Worm (Caenorhabditis elegans) whole organism, L2 larva: ENCODE results near the gene aptf-3.

Experiments
- C34F6.9 ChIP-seq: fragments of 150-350 bp; optimal IDR thresholded peaks from 2 replicates; lab custom pipeline; 2014; ENCODE audit warnings: missing biosample characterization, missing genetic modification characterization
- F13H6.1 ChIP-seq: sonication (generic microtip); optimal IDR thresholded peaks from 2 replicates; lab custom pipeline; 2016; ENCODE audit warnings: missing genetic modification characterization, missing compliant biosample characterization
- Y55F3AM.14 ChIP-seq: fragments of 200-800 bp; sonication (Bioruptor generic); optimal IDR thresholded peaks from 2 replicates; lab custom pipeline; 2018; ENCODE audit warnings: mild to moderate bottlenecking, missing genetic modification characterization, missing compliant biosample characterization
- alr-1 ChIP-seq: fragments of 150-350 bp; optimal IDR thresholded peaks from 2 replicates; lab custom pipeline; 2014; ENCODE audit warnings: missing biosample characterization, missing genetic modification characterization
- aly-2 ChIP-seq: fragments of 150-350 bp; optimal IDR thresholded peaks from 2 replicates; lab custom pipeline; 2014; ENCODE audit warnings: missing biosample characterization, missing genetic modification characterization
- ama-1 ChIP-seq: fragments of 150-350 bp; optimal IDR thresholded peaks from 2 replicates; lab custom pipeline; 2018; ENCODE audit warnings: inconsistent platforms
- blmp-1 ChIP-seq: sonication (generic microtip); optimal IDR thresholded peaks from 2 replicates; lab custom pipeline; 2017; ENCODE audit warnings: missing genetic modification characterization, mild to moderate bottlenecking, missing compliant biosample characterization, antibody characterized with exemption, moderate library complexity; ENCODE audit not compliant: insufficient read depth
- crh-2 ChIP-seq: sonication (generic microtip); optimal IDR thresholded peaks from 2 replicates; lab custom pipeline; 2017; ENCODE audit warnings: missing biosample characterization, missing genetic modification characterization
- dmd-4 ChIP-seq: sonication (generic microtip); optimal IDR thresholded peaks from 2 replicates; lab custom pipeline; 2017; ENCODE audit warnings: missing biosample characterization, missing genetic modification characterization
- egl-27 ChIP-seq: sonication (generic microtip); optimal IDR thresholded peaks from 3 replicates; lab custom pipeline; 2017; ENCODE audit warnings: missing biosample characterization, missing genetic modification reagents, missing genetic modification characterization
- elt-1 ChIP-seq: fragments of 150-350 bp; optimal IDR thresholded peaks from 2 replicates; lab custom pipeline; 2014; ENCODE audit warnings: missing biosample characterization, missing genetic modification characterization
- elt-3 ChIP-seq: sonication (generic microtip); optimal IDR thresholded peaks from 2 replicates; lab custom pipeline; 2017; ENCODE audit warnings: missing biosample characterization, missing genetic modification characterization
- fos-1 ChIP-seq: fragments of 150-350 bp; optimal IDR thresholded peaks from 2 replicates; lab custom pipeline; 2014; ENCODE audit warnings: missing biosample characterization, missing genetic modification characterization
- gmeb-1 ChIP-seq: fragments of 150-350 bp; optimal IDR thresholded peaks from 2 replicates; lab custom pipeline; 2014; ENCODE audit warnings: missing biosample characterization, missing genetic modification characterization
- lin-11 ChIP-seq: fragments of 150-350 bp; sonication (generic microtip); optimal IDR thresholded peaks from 2 replicates; lab custom pipeline; 2014; ENCODE audit warnings: missing biosample characterization, missing genetic modification characterization, inconsistent platforms, mixed read lengths
- lsy-2 ChIP-seq, 2 experiments: fragments of 150-350 bp in 1 of 2; sonication (generic microtip) in 1 of 2; optimal IDR thresholded peaks; 2 replicates each; lab custom pipeline; 2014 to 2017; ENCODE audit warnings: missing biosample characterization in 2 of 2, missing genetic modification characterization in 2 of 2
- mdl-1 ChIP-seq, 2 experiments: fragments of 150-350 bp in 1 of 2; sonication (generic microtip) in 1 of 2; optimal IDR thresholded peaks; 2 replicates each; lab custom pipeline; 2017; ENCODE audit warnings: missing biosample characterization in 2 of 2, missing genetic modification characterization in 2 of 2
- nhr-10 ChIP-seq: sonication (generic microtip); optimal IDR thresholded peaks from 2 replicates; lab custom pipeline; 2017; ENCODE audit warnings: missing biosample characterization, missing genetic modification characterization
- nhr-11 ChIP-seq: fragments of 150-350 bp; optimal IDR thresholded peaks from 2 replicates; lab custom pipeline; 2014; ENCODE audit warnings: missing biosample characterization, missing genetic modification characterization
- nhr-12 ChIP-seq: fragments of 150-350 bp; optimal IDR thresholded peaks from 2 replicates; lab custom pipeline; 2014; ENCODE audit warnings: missing biosample characterization, missing genetic modification characterization
- nhr-129 ChIP-seq: fragments of 150-350 bp; optimal IDR thresholded peaks from 2 replicates; lab custom pipeline; 2014; ENCODE audit warnings: missing biosample characterization, missing genetic modification characterization
- nhr-23 ChIP-seq: fragments of 150-350 bp; optimal IDR thresholded peaks from 2 replicates; lab custom pipeline; 2014; ENCODE audit warnings: missing biosample characterization, missing genetic modification reagents, missing genetic modification characterization
- nhr-237 ChIP-seq: fragments of 150-350 bp; optimal IDR thresholded peaks from 2 replicates; lab custom pipeline; 2014; ENCODE audit warnings: missing biosample characterization, missing genetic modification characterization
- nhr-25 ChIP-seq: fragments of 150-350 bp; sonication (generic microtip); optimal IDR thresholded peaks from 3 replicates; lab custom pipeline; 2014; ENCODE audit warnings: missing biosample characterization, missing genetic modification characterization
- nhr-6 ChIP-seq: fragments of 150-350 bp; optimal IDR thresholded peaks from 2 replicates; lab custom pipeline; 2014; ENCODE audit warnings: missing biosample characterization, missing genetic modification characterization
- nhr-77 ChIP-seq: fragments of 150-350 bp; optimal IDR thresholded peaks from 2 replicates; lab custom pipeline; 2014; ENCODE audit warnings: missing biosample characterization, missing genetic modification characterization
- peb-1 ChIP-seq: fragments of 150-350 bp; optimal IDR thresholded peaks from 2 replicates; lab custom pipeline; 2014; ENCODE audit warnings: missing biosample characterization, missing genetic modification characterization
- sem-4 ChIP-seq: fragments of 150-350 bp; optimal IDR thresholded peaks from 2 replicates; lab custom pipeline; 2014; ENCODE audit warnings: missing biosample characterization, missing genetic modification reagents, missing genetic modification characterization
- skn-1 ChIP-seq: sonication (generic microtip); optimal IDR thresholded peaks from 2 replicates; lab custom pipeline; 2017; ENCODE audit warnings: missing biosample characterization, missing genetic modification characterization
- sma-3 ChIP-seq: sonication (generic microtip); optimal IDR thresholded peaks from 2 replicates; lab custom pipeline; 2016; ENCODE audit warnings: missing genetic modification reagents, missing genetic modification characterization, missing compliant biosample characterization
- sma-9 ChIP-seq, 2 experiments: fragments of 150-350 bp in 1 of 2; sonication (generic microtip) in 1 of 2; optimal IDR thresholded peaks; 2 replicates each; lab custom pipeline; 2014 to 2016; ENCODE audit warnings: missing genetic modification characterization in 2 of 2, mild to moderate bottlenecking in 1 of 2, missing biosample characterization in 1 of 2, missing compliant biosample characterization in 1 of 2, missing genetic modification reagents in 1 of 2, moderate library complexity in 1 of 2
- unc-39 ChIP-seq: fragments of 150-350 bp; optimal IDR thresholded peaks from 2 replicates; lab custom pipeline; 2014; ENCODE audit warnings: missing biosample characterization, missing genetic modification characterization
- unc-62 ChIP-seq: fragments of 150-350 bp; optimal IDR thresholded peaks from 2 replicates; lab custom pipeline; 2014; ENCODE audit warnings: missing biosample characterization, missing genetic modification reagents, missing genetic modification characterization
- zag-1 ChIP-seq: fragments of 150-350 bp; optimal IDR thresholded peaks from 2 replicates; lab custom pipeline; 2014; ENCODE audit warnings: missing biosample characterization, missing genetic modification characterization
- ztf-1 ChIP-seq: fragments of 200-800 bp; sonication (Bioruptor generic); conservative IDR thresholded peaks from 2 replicates; pipeline ENCODE4 v1.3.6; 2022; ENCODE audit warnings: missing genetic modification characterization, missing compliant biosample characterization
- ztf-4 ChIP-seq: fragments of 150-350 bp; optimal IDR thresholded peaks from 2 replicates; lab custom pipeline; 2014; ENCODE audit warnings: missing biosample characterization, missing genetic modification characterization

Gene aptf-3

DNA sequence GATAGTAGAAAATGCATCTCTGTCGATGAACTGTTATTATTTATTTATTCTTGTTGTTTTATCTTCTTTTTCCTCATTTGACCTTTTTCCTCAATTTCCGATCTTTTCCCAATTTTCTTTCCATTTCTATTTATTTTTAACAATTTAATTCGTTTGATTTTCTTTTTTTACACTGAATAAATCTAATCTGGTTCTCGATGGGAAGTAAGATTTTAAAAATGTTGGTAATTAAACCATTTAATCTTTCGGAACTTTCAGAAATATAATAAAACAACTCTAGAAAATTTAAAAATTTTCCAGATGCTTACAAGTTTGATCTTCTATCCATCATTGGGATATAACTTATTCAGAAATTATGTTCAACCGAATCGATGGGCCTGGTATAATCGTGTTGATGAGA, 12.6 kb downstream of the aptf-3 start, which contains the start of gene F28C6.8:
Gene F28C6.8 (plus strand): TSS at position 301 of the 400 bp plus-strand sequence.
- TF ChIP-seq nhr-11 (tag; lab: Kevin White, UChicago) (no peak), blmp-1 (tag; lab: Kevin White, UChicago) (no peak), ama-1 (lab: Kevin White, UChicago) (no peak), sem-4 (tag; lab: Kevin White, UChicago) (no peak), nhr-12 (tag; lab: Kevin White, UChicago) (no peak), skn-1 (tag; lab: Kevin White, UChicago) (no peak), nhr-23 (tag; lab: Kevin White, UChicago) (no peak), lin-11 (tag; lab: Kevin White, UChicago) (no peak)

DNA sequence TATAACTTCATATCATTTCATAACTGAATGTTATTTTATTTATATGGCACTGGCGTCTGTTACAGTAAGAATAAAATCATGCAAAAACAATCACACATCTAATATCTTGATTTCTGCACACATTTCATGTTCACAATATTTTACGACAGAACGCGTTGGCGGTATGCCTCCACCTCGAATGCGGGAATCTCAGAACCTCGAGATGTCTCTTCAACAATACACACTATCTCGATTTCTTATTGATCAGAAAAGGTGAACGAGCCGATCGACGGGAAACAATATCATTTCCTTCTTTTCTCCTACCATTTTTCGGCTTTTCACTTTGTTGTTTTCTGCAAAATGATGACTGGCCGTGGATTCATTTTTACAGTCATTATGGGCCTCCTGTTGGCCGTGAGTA, 13.7 kb downstream of the aptf-3 start, which contains the start of gene F28C6.10:
Gene F28C6.10 (plus strand): TSS at position 301 of the 400 bp plus-strand sequence.
- TF ChIP-seq lin-11 (tag; lab: Kevin White, UChicago) (no peak), nhr-129 (tag; lab: Kevin White, UChicago) (no peak), gmeb-1 (tag; lab: Kevin White, UChicago) (no peak), lsy-2 (tag; optimal IDR thresholded peaks at IDR 0.05; lab: Kevin White, UChicago) (no peak), peb-1 (tag; lab: Kevin White, UChicago) (no peak), nhr-12 (tag; lab: Kevin White, UChicago) (no peak), Y55F3AM.14 (no peak), sem-4 (tag; lab: Kevin White, UChicago) (no peak), ama-1 (lab: Kevin White, UChicago) (no peak), ztf-4 (tag; lab: Kevin White, UChicago) (no peak)

ce11 chrII:8610085-8610484, 16.1 kb downstream of the aptf-3 start, which contains the start of gene F28C6.9:
Gene F28C6.9, minus strand, starts transcription at chrII:8610185.
- TF ChIP-seq skn-1 (tag; lab: Kevin White, UChicago) (no peak), alr-1 (tag; lab: Kevin White, UChicago) (no peak), ztf-1 (GFP tag; lab: Robert Waterston, UW) (no peak), peb-1 (tag; lab: Kevin White, UChicago) (no peak), fos-1 (tag; lab: Kevin White, UChicago) (no peak), dmd-4 (tag; lab: Kevin White, UChicago) (no peak)

DNA sequence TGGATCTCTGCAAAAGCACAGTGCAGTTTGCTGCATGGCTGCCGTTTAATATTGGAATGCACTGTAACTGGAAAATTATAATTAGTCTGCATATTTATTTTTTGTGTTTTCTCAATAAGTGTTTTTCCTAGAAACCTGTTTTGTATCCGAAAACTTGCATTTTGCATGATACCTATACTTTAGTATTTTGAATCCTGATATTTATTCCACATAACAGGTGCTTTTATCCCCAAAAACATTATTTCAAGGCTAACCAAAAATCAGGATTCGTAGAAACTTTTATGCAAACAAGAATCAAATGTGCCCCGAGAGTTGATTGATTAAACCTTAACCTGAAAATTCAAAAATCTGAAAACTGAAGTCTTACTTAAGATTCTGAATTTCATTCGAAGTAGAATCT, 16.6 kb downstream of the aptf-3 start:
- TF ChIP-seq alr-1 (tag; lab: Kevin White, UChicago) = no peak
- TF ChIP-seq peb-1 (tag; lab: Kevin White, UChicago) = no peak
- TF ChIP-seq C34F6.9 = no peak
- TF ChIP-seq fos-1 (tag; lab: Kevin White, UChicago) = no peak
- no peak for TF ChIP-seq ama-1 (lab: Kevin White, UChicago)
- no peak for TF ChIP-seq elt-3 (tag; lab: Kevin White, UChicago)
- TF ChIP-seq Y55F3AM.14 = no peak
- no peak for TF ChIP-seq aly-2 (tag; lab: Kevin White, UChicago)
- TF ChIP-seq unc-39 (tag; lab: Kevin White, UChicago) = no peak
- TF ChIP-seq nhr-129 (tag; lab: Kevin White, UChicago) = no peak
- TF ChIP-seq crh-2 (tag; lab: Kevin White, UChicago) = no peak
- TF ChIP-seq nhr-6 = no peak
- TF ChIP-seq mdl-1 (tag; optimal IDR thresholded peaks at IDR 0.05; lab: Kevin White, UChicago) = no peak
- no peak for TF ChIP-seq nhr-25 (tag; lab: Kevin White, UChicago)

DNA sequence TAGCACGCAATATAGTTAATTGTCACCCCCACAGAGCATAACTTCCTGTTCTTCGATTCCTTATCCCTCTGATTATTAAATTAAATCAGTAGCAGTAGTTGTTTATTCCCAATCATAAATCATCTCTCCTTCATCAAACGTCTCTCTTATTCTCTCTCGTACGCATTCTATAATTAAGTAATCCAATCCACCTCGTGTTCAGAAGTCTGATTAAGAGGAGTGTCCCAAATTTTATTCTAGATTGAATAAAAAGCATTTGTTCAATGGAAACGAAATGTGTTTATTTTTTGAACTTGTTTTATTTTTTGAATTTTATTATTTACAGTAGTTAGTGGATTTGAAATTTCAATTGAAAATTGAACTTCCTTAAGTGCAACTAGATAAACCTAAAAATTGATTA, 17.3 kb downstream of the aptf-3 start:
- TF ChIP-seq nhr-237 = no peak
- no peak for TF ChIP-seq ztf-1 (GFP tag; lab: Robert Waterston, UW)
- TF ChIP-seq nhr-10 (tag; lab: Kevin White, UChicago) = no peak

DNA sequence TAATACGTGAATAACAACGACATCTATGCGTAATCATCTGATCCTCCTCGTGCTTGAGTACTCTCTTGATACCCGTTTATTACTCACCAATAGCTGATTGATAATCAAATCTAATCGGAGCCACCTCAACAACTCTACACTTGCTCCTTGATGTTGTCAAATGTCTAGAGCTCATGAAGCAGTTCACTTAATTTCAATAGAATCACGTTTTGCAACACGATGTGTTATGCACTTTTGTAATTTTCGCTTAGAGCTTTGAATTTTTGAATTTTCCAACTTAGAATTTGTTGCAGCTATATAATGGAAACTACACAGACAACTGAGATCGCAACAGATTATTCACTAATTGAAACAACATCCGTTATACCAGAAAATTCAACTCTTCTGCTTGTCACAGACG, 18.5 kb downstream of the aptf-3 start, which contains the start of gene T22C8.1:
Gene T22C8.1 (plus strand): TSS at position 301 of the 400 bp plus-strand sequence.
- TF ChIP-seq unc-62 (GFP tag; lab: Kevin White, UChicago) (no peak), F13H6.1 (no peak), ztf-4 (tag; lab: Kevin White, UChicago) (no peak), elt-1 (tag; lab: Kevin White, UChicago) (no peak), nhr-10 (tag; lab: Kevin White, UChicago) (no peak), fos-1 (tag; lab: Kevin White, UChicago) (no peak), lsy-2 (tag; optimal IDR thresholded peaks at IDR 0.05; lab: Kevin White, UChicago) (no peak), zag-1 (tag; lab: Kevin White, UChicago) (no peak), egl-27 (no peak), nhr-77 (tag; lab: Kevin White, UChicago) (no peak), sma-9 (GFP tag; optimal IDR thresholded peaks at IDR 0.05; lab: Kevin White, UChicago) (no peak), sma-9 (tag; optimal IDR thresholded peaks at IDR 0.05; lab: Kevin White, UChicago) (no peak), sma-3 (no peak), elt-3 (tag; lab: Kevin White, UChicago) (no peak), nhr-25 (tag; lab: Kevin White, UChicago) (no peak)
- TF ChIP-seq, all 48 proteins: peak for 0
